Worm (Caenorhabditis elegans): ENCODE data around the gene T25G12.6.

The T25G12.6 gene

DNA sequence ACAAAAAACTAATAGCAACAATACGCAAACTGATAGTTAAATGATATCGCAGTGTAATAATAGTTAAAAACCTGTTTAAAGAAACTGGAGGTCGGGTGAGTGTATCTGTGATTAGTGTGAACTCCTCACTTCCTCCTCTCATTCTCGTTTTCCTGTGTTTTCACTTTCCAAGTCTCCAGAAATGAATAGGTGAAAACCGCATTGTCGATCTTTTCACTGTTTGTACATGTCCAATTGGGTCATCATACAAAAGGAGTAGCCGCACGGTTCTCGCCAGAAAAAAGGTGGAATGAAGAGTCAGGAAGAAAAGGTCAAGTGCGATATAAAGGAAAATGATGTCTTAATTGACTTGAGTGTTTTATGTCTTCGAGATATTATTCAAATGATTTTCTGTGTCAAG lies 18.5 kb downstream of the T25G12.6 start:
- no peak for TF ChIP-seq mls-2 (tag; optimal IDR thresholded peaks at IDR 0.05)
- no peak for TF ChIP-seq mab-5 (tag; optimal IDR thresholded peaks at IDR 0.05)
- no peak for TF ChIP-seq nhr-237 (tag; optimal IDR thresholded peaks at IDR 0.05)
- no peak for TF ChIP-seq lin-13 (tag; optimal IDR thresholded peaks at IDR 0.05)
- peak; percentile 78 for TF ChIP-seq blmp-1 (tag; optimal IDR thresholded peaks at IDR 0.05)

DNA sequence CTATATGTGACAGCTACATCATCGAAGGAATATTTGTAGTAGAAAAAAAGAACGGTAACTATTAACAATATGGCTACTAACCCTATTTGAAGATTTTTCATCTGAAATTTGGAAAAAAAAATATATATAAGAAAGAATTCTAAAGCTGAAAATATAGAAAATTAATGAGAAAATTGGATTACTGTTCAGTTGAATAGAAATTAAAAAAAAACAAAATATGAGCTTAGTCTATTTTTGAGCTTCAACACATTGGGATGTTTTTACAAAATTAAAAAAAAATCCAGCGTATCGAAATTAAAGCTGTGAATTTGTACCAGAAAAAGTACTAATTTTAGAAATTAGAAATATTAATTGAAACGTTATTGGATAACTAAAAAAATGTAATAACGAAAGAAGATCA lies 20.7 kb downstream of the T25G12.6 start, which contains the start of gene T08G2.2:
TSS of gene T08G2.2 (minus strand) at position 101 of the 400 bp plus-strand sequence.
- no peak for TF ChIP-seq ztf-11 (tag; optimal IDR thresholded peaks at IDR 0.05)
- no peak for TF ChIP-seq drap-1 (GFP tag; optimal IDR thresholded peaks at IDR 0.05)
- TF ChIP-seq nhr-237 (tag; optimal IDR thresholded peaks at IDR 0.05) = no peak
- TF ChIP-seq zip-8 (tag; optimal IDR thresholded peaks at IDR 0.05) = no peak
- no peak for TF ChIP-seq tbx-8 (GFP tag; optimal IDR thresholded peaks at IDR 0.05)
- TF ChIP-seq bed-3 (GFP tag; optimal IDR thresholded peaks at IDR 0.05) = no peak
- TF ChIP-seq nhr-2 (tag; optimal IDR thresholded peaks at IDR 0.05) = no peak
- TF ChIP-seq elt-1 (tag; optimal IDR thresholded peaks at IDR 0.05; ENCODE audit: borderline replicate concordance, insufficient read depth) = no peak
- no peak for TF ChIP-seq snpc-4 (tag; optimal IDR thresholded peaks at IDR 0.05)
- no peak for TF ChIP-seq mep-1 (tag; optimal IDR thresholded peaks at IDR 0.05)

ce11 chrX:17205853-17206252 lies 24.2 kb downstream of the T25G12.6 start:
- TF ChIP-seq nhr-12 (tag; optimal IDR thresholded peaks at IDR 0.05) = no peak
- no peak for TF ChIP-seq snpc-4 (tag; optimal IDR thresholded peaks at IDR 0.05)
- no peak for TF ChIP-seq ceh-39 (tag; optimal IDR thresholded peaks at IDR 0.05)
- no peak for TF ChIP-seq unc-62 (GFP tag; optimal IDR thresholded peaks at IDR 0.05)
- no peak for TF ChIP-seq ces-1 (GFP tag; optimal IDR thresholded peaks at IDR 0.05)
- no peak for TF ChIP-seq drap-1 (GFP tag; optimal IDR thresholded peaks at IDR 0.05)
- no peak for TF ChIP-seq ztf-11 (tag; optimal IDR thresholded peaks at IDR 0.05)
- no peak for TF ChIP-seq nhr-28 (tag; optimal IDR thresholded peaks at IDR 0.05)
- no peak for TF ChIP-seq mab-5 (tag; optimal IDR thresholded peaks at IDR 0.05)

DNA sequence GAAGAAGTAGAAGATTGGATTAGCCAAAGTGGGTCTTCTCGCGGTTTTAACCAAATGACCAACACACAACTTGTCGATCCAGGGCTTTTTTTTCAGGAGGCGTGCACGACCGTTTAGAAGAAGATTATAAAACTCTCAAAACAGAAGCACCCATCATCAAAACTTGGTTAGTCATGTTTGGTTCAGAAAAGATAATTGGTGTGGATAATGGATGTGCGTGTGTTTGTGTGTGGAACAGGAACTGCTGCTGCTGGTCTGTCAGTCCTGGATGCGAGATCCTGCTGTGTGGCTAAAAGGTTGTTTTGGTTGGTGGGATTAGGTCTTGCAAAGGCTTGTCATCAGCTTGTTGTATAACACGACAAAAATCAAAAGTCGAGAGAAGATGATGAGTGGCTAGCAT lies 26.6 kb downstream of the T25G12.6 start:
- TF ChIP-seq zip-8 (tag; optimal IDR thresholded peaks at IDR 0.05) (no peak), snpc-4 (tag; optimal IDR thresholded peaks at IDR 0.05) (no peak), elt-3 (tag; optimal IDR thresholded peaks at IDR 0.05) (no peak), pha-4 (tag; optimal IDR thresholded peaks at IDR 0.05) (no peak), M03D4.4 (tag; optimal IDR thresholded peaks at IDR 0.05) (no peak), nhr-237 (tag; optimal IDR thresholded peaks at IDR 0.05) (no peak), nhr-28 (tag; optimal IDR thresholded peaks at IDR 0.05) (no peak), blmp-1 (tag; optimal IDR thresholded peaks at IDR 0.05) (no peak), mab-5 (tag; optimal IDR thresholded peaks at IDR 0.05) (no peak), ceh-39 (tag; optimal IDR thresholded peaks at IDR 0.05) (no peak), sem-2 (GFP tag; optimal IDR thresholded peaks at IDR 0.05) (no peak), cnd-1 (tag; optimal IDR thresholded peaks at IDR 0.05) (no peak), nhr-12 (tag; optimal IDR thresholded peaks at IDR 0.05) (no peak), ceh-43 (GFP tag; optimal IDR thresholded peaks at IDR 0.05) (no peak), ces-1 (GFP tag; optimal IDR thresholded peaks at IDR 0.05) (no peak), ztf-11 (tag; optimal IDR thresholded peaks at IDR 0.05) (no peak), drap-1 (GFP tag; optimal IDR thresholded peaks at IDR 0.05) (no peak), sptf-1 (tag; optimal IDR thresholded peaks at IDR 0.05) (no peak), unc-120 (tag; optimal IDR thresholded peaks at IDR 0.05; ENCODE audit: poor library complexity, severe bottlenecking) (no peak), ceh-83 (GFP tag; optimal IDR thresholded peaks at IDR 0.05) (no peak)

ce11 chrX:17197824-17198223 lies 32.2 kb downstream of the T25G12.6 start:
- no peak for TF ChIP-seq cnd-1 (tag; optimal IDR thresholded peaks at IDR 0.05)
- TF ChIP-seq ztf-11 (tag; optimal IDR thresholded peaks at IDR 0.05) = no peak
- TF ChIP-seq unc-39 (tag; optimal IDR thresholded peaks at IDR 0.05) = no peak
- no peak for TF ChIP-seq nhr-2 (tag; optimal IDR thresholded peaks at IDR 0.05)
- TF ChIP-seq unc-62 (GFP tag; optimal IDR thresholded peaks at IDR 0.05) = no peak
- TF ChIP-seq sem-2 (GFP tag; optimal IDR thresholded peaks at IDR 0.05) = no peak
- TF ChIP-seq ces-1 (GFP tag; optimal IDR thresholded peaks at IDR 0.05) = no peak
- no peak for TF ChIP-seq drap-1 (GFP tag; optimal IDR thresholded peaks at IDR 0.05)
- TF ChIP-seq M03D4.4 (tag; optimal IDR thresholded peaks at IDR 0.05) = no peak
- no peak for TF ChIP-seq elt-3 (tag; optimal IDR thresholded peaks at IDR 0.05)
- TF ChIP-seq ceh-43 (GFP tag; optimal IDR thresholded peaks at IDR 0.05) = no peak
- TF ChIP-seq sptf-1 (tag; optimal IDR thresholded peaks at IDR 0.05) = no peak
- no peak for TF ChIP-seq ceh-39 (tag; optimal IDR thresholded peaks at IDR 0.05)
- no peak for TF ChIP-seq flh-1 (GFP tag; optimal IDR thresholded peaks at IDR 0.05)
